Worm (Caenorhabditis elegans) whole organism, L4 larva: ENCODE data around the gene rsp-4.
A peak's percentile ranks its signal among the peaks of the same experiment; 100 is the strongest.

Experiments used
- F10B5.3 ChIP-seq: sonication (generic microtip); optimal IDR thresholded peaks from 2 replicates; lab custom pipeline; 2016; ENCODE audit warnings: mild to moderate bottlenecking, missing genetic modification characterization, missing compliant biosample characterization
- F26F4.8 ChIP-seq: fragments of 200-800 bp; sonication (Bioruptor generic); conservative IDR thresholded peaks from 2 replicates; pipeline ENCODE4 v1.3.6; 2022; ENCODE audit warnings: missing genetic modification characterization, missing compliant biosample characterization
- R02D3.7 ChIP-seq: fragments of 150-350 bp; sonication (generic microtip); optimal IDR thresholded peaks from 3 replicates; lab custom pipeline; 2014; ENCODE audit warnings: missing biosample characterization, missing genetic modification characterization
- Y105C5A.15 ChIP-seq: fragments of 200-800 bp; sonication (Bioruptor generic); IDR thresholded peaks from 2 replicates; pipeline ENCODE4 v1.3.6; 2022; ENCODE audit warnings: missing genetic modification characterization, missing compliant biosample characterization
- Y5F2A.4 ChIP-seq: fragments of 200-800 bp; sonication (Bioruptor generic); optimal IDR thresholded peaks from 2 replicates; lab custom pipeline; 2018; ENCODE audit warnings: mild to moderate bottlenecking, missing genetic modification characterization, missing compliant biosample characterization
- Y75B8A.6 ChIP-seq: fragments of 200-800 bp; sonication (Bioruptor generic); IDR thresholded peaks from 2 replicates; pipeline ENCODE4 v1.3.6; 2022; ENCODE audit warnings: missing genetic modification reagents, missing genetic modification characterization, missing compliant biosample characterization
- aha-1 ChIP-seq: fragments of 150-350 bp; peaks from one replicate; lab custom pipeline; 2014; ENCODE audit warnings: missing biosample characterization, missing genetic modification characterization
- ama-1 ChIP-seq: fragments of 150-350 bp; optimal IDR thresholded peaks from 2 replicates; lab custom pipeline; 2014; ENCODE audit warnings: inconsistent platforms, mixed read lengths
- ceh-44 ChIP-seq: fragments of 200-800 bp; sonication (Bioruptor generic); IDR thresholded peaks from 2 replicates; pipeline ENCODE4 v1.3.6; 2022; ENCODE audit warnings: missing genetic modification reagents, missing genetic modification characterization, missing compliant biosample characterization
- daf-12 ChIP-seq: fragments of 150-350 bp; optimal IDR thresholded peaks from 2 replicates; lab custom pipeline; 2014; ENCODE audit warnings: missing biosample characterization, missing genetic modification reagents, missing genetic modification characterization
- daf-16 ChIP-seq, 3 experiments: sonication (generic microtip); optimal IDR thresholded peaks; 2 replicates each; lab custom pipeline; 2016 to 2017; ENCODE audit warnings: missing genetic modification characterization in 3 of 3, missing genetic modification reagents in 3 of 3, mild to moderate bottlenecking in 2 of 3, missing compliant biosample characterization in 2 of 3, missing biosample characterization in 1 of 3, moderate library complexity in 1 of 3
- daf-19 ChIP-seq: fragments of 200-800 bp; sonication (Bioruptor generic); conservative IDR thresholded peaks from 2 replicates; pipeline ENCODE4 v1.3.6; 2022; ENCODE audit warnings: missing genetic modification characterization, missing compliant biosample characterization
- dmd-8 ChIP-seq: fragments of 200-800 bp; sonication (Bioruptor generic); IDR thresholded peaks from 2 replicates; pipeline ENCODE4 v1.3.6; 2022; ENCODE audit warnings: missing genetic modification characterization, missing compliant biosample characterization
- dpl-1 ChIP-seq: fragments of 150-350 bp; optimal IDR thresholded peaks from 2 replicates; lab custom pipeline; 2014; ENCODE audit warnings: missing biosample characterization, missing genetic modification reagents, missing genetic modification characterization
- duxl-1 ChIP-seq: sonication (generic microtip); optimal IDR thresholded peaks from 2 replicates; lab custom pipeline; 2016; ENCODE audit warnings: mild to moderate bottlenecking, missing genetic modification characterization, moderate library complexity, missing compliant biosample characterization; ENCODE audit not compliant: poor library complexity
- dve-1 ChIP-seq: sonication (generic microtip); optimal IDR thresholded peaks from 2 replicates; lab custom pipeline; 2017; ENCODE audit warnings: antibody characterized with exemption, mild to moderate bottlenecking, missing genetic modification characterization, missing compliant biosample characterization; ENCODE audit not compliant: insufficient read depth
- fos-1 ChIP-seq: fragments of 150-350 bp; optimal IDR thresholded peaks from 2 replicates; lab custom pipeline; 2014; ENCODE audit warnings: missing biosample characterization, missing genetic modification characterization
- hif-1 ChIP-seq, 2 experiments: sonication (generic microtip); optimal IDR thresholded peaks; 2 replicates each; lab custom pipeline; 2016 to 2017; ENCODE audit warnings: missing compliant biosample characterization in 2 of 2, missing genetic modification characterization in 2 of 2, missing genetic modification reagents in 2 of 2, missing genotype in 2 of 2, mild to moderate bottlenecking in 1 of 2
- jun-1 ChIP-seq: fragments of 150-350 bp; optimal IDR thresholded peaks from 2 replicates; lab custom pipeline; 2014; ENCODE audit warnings: missing biosample characterization, missing genetic modification reagents, missing genetic modification characterization
- lin-15B ChIP-seq: fragments of 150-350 bp; sonication (generic microtip); optimal IDR thresholded peaks from 3 replicates; lab custom pipeline; 2014; ENCODE audit warnings: missing biosample characterization, missing genetic modification characterization
- lin-38 ChIP-seq: fragments of 200-800 bp; sonication (Bioruptor generic); IDR thresholded peaks from 2 replicates; pipeline ENCODE4 v1.3.6; 2022; ENCODE audit warnings: missing genetic modification reagents, missing genetic modification characterization, missing compliant biosample characterization
- lin-39 ChIP-seq: fragments of 150-350 bp; optimal IDR thresholded peaks from 2 replicates; lab custom pipeline; 2014; ENCODE audit warnings: missing biosample characterization, missing genetic modification reagents, missing genetic modification characterization
- lir-3 ChIP-seq: sonication (generic microtip); optimal IDR thresholded peaks from 2 replicates; lab custom pipeline; 2016; ENCODE audit warnings: mild to moderate bottlenecking, missing genetic modification characterization, missing compliant biosample characterization
- madf-9 ChIP-seq: fragments of 200-800 bp; sonication (Bioruptor generic); conservative IDR thresholded peaks from 2 replicates; pipeline ENCODE4 v1.3.6; 2022; ENCODE audit warnings: missing genetic modification reagents, missing genetic modification characterization, missing compliant biosample characterization
- mep-1 ChIP-seq: fragments of 150-350 bp; sonication (generic microtip); optimal IDR thresholded peaks from 3 replicates; lab custom pipeline; 2014; ENCODE audit warnings: missing biosample characterization, missing genetic modification characterization
- mxl-2 ChIP-seq: fragments of 200-800 bp; sonication (Bioruptor generic); conservative IDR thresholded peaks from 2 replicates; pipeline ENCODE4 v1.3.6; 2022; ENCODE audit warnings: missing genetic modification reagents, missing genetic modification characterization, missing compliant biosample characterization
- nhr-10 ChIP-seq: fragments of 150-350 bp; optimal IDR thresholded peaks from 2 replicates; lab custom pipeline; 2014; ENCODE audit warnings: missing biosample characterization, missing genetic modification characterization
- nhr-102 ChIP-seq: sonication (generic microtip); optimal IDR thresholded peaks from 2 replicates; lab custom pipeline; 2016; ENCODE audit warnings: mild to moderate bottlenecking, missing genetic modification characterization, moderate library complexity, missing compliant biosample characterization
- nhr-111 ChIP-seq: fragments of 200-800 bp; sonication (Bioruptor generic); optimal IDR thresholded peaks from 2 replicates; lab custom pipeline; 2018; ENCODE audit warnings: mild to moderate bottlenecking, missing genetic modification characterization, missing compliant biosample characterization
- nhr-25 ChIP-seq: sonication (generic microtip); optimal IDR thresholded peaks from 2 replicates; lab custom pipeline; 2017; ENCODE audit warnings: missing genetic modification characterization, mild to moderate bottlenecking, missing compliant biosample characterization, antibody characterized with exemption, moderate library complexity, borderline replicate concordance; ENCODE audit not compliant: insufficient read depth
- nhr-42 ChIP-seq: fragments of 200-800 bp; sonication (Bioruptor generic); IDR thresholded peaks from 2 replicates; pipeline ENCODE4 v1.3.6; 2022; ENCODE audit warnings: missing genetic modification characterization, missing compliant biosample characterization
- nhr-6 ChIP-seq: fragments of 150-350 bp; optimal IDR thresholded peaks from 2 replicates; lab custom pipeline; 2014; ENCODE audit warnings: missing biosample characterization, missing genetic modification characterization
- pha-4 ChIP-seq, 2 experiments: fragments of 150-350 bp in 1 of 2; fragments of 200-800 bp in 1 of 2; sonication (Bioruptor generic) in 1 of 2; IDR thresholded peaks in 1 of 2; optimal IDR thresholded peaks in 1 of 2; 2 replicates each; pipeline versions ENCODE4 v1.3.6 to Lab custom; 2014 to 2022; ENCODE audit warnings: missing genetic modification characterization in 2 of 2, missing genetic modification reagents in 2 of 2, missing biosample characterization in 1 of 2, missing compliant biosample characterization in 1 of 2
- php-3 ChIP-seq: fragments of 200-800 bp; sonication (Bioruptor generic); IDR thresholded peaks from 2 replicates; pipeline ENCODE4 v1.3.6; 2022; ENCODE audit warnings: missing genetic modification reagents, missing genetic modification characterization, missing compliant biosample characterization
- saeg-2 ChIP-seq: fragments of 200-800 bp; sonication (Bioruptor generic); IDR thresholded peaks from 2 replicates; pipeline ENCODE4 v1.3.6; 2022; ENCODE audit warnings: missing genetic modification reagents, missing genetic modification characterization, missing compliant biosample characterization
- sdz-12 ChIP-seq: fragments of 200-800 bp; sonication (Bioruptor generic); optimal IDR thresholded peaks from 2 replicates; lab custom pipeline; 2018; ENCODE audit warnings: mild to moderate bottlenecking, missing genetic modification characterization, missing compliant biosample characterization
- unc-39 ChIP-seq: sonication (generic microtip); optimal IDR thresholded peaks from 2 replicates; lab custom pipeline; 2017; ENCODE audit warnings: missing biosample characterization, missing genetic modification characterization
- unc-62 ChIP-seq, 3 experiments: fragments of 150-350 bp in 1 of 3; sonication (generic microtip); optimal IDR thresholded peaks in 2 of 3; peaks in 1 of 3; 1 replicate in 1 of 3; 2 replicates in 2 of 3; lab custom pipeline; 2014 to 2017; ENCODE audit warnings: missing biosample characterization in 3 of 3, missing genetic modification characterization in 3 of 3, missing genetic modification reagents in 3 of 3, missing genotype in 1 of 3
- zfp-2 ChIP-seq: sonication (generic microtip); optimal IDR thresholded peaks from 2 replicates; lab custom pipeline; 2016; ENCODE audit warnings: mild to moderate bottlenecking, missing genetic modification characterization, missing compliant biosample characterization
- ztf-7 ChIP-seq: fragments of 150-350 bp; optimal IDR thresholded peaks from 2 replicates; lab custom pipeline; 2014; ENCODE audit warnings: missing biosample characterization, missing genetic modification characterization

The rsp-4 gene

DNA sequence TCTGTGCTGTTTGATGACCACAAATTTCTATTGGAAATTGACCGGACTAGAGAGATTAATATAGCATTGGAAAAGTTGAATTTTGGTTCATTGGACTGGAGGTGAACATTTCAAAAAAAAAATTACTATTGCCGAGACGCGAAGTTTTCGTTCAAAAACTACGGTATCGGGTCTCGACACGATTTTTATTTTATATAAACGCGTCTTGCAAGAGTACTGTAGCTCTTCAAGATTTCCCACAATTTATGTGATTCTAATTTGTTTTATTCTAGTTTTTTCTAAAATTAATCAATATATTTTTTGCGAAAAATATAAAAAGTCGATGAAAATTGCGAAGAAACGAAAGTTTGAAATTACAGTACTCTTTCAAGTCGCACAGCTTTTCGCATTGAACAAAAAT is 18.0 kb downstream of the rsp-4 start, which contains the start of gene F09E5.12:
Gene F09E5.12 (minus strand): TSS at position 101 of the 400 bp plus-strand sequence.
- no peak for TF ChIP-seq daf-12
- TF ChIP-seq ama-1 = no peak
- peak; percentile 3 for TF ChIP-seq aha-1 (tag; lab: Kevin White, UChicago)
- no peak for TF ChIP-seq nhr-6 (tag; lab: Kevin White, UChicago)
- TF ChIP-seq madf-9 (GFP tag; lab: Robert Waterston, UW) = no peak
- TF ChIP-seq ceh-44 = no peak
- TF ChIP-seq lin-15B = no peak
- no peak for TF ChIP-seq nhr-42 (GFP tag; lab: Robert Waterston, UW)

DNA sequence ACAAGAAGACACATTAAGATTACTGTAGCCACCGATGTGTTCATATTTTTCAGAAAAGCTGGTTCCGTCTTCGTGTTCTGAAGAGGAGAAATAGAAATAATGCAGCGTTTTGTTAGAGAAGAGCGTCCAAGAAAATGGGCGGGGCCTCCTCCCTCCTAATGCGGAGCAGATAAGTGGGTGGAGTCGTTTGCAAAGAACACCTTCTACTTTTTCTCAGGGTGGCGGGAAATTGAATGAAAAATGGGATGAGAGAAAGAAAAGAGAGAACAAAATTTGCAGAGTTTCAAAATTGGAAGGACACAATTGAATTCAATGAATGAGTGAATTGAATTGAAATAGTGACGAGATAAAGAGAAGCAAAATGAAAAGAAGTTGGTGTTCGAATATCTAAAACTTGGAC is 23.0 kb downstream of the rsp-4 start, which contains the start of gene F09E5.16:
Gene F09E5.16 (minus strand): TSS at position 101 of the 400 bp plus-strand sequence.
- no peak for TF ChIP-seq nhr-6 (tag; lab: Kevin White, UChicago)
- no peak for TF ChIP-seq dmd-8

- TF ChIP-seq lir-3 (tag; lab: Kevin White, UChicago) (no peak), nhr-111 (GFP tag; lab: Kevin White, UChicago) (no peak), aha-1 (tag; lab: Kevin White, UChicago) (peak; percentile 22), duxl-1 (tag; lab: Kevin White, UChicago) (no peak), unc-62 (GFP tag; optimal IDR thresholded peaks at IDR 0.05 in 1 of 2; lab: Kevin White, UChicago) (peak in 1 of 2 experiments; percentile 90), unc-62 (tag; optimal IDR thresholded peaks at IDR 0.05; lab: Kevin White, UChicago) (no peak), dpl-1 (GFP tag; lab: Kevin White, UChicago) (no peak), fos-1 (tag; lab: Kevin White, UChicago) (no peak), Y105C5A.15 (GFP tag; lab: Robert Waterston, UW) (no peak)
Observed at ce11 chrII:5364516-5364915, 24.1 kb downstream of the rsp-4 start.

DNA sequence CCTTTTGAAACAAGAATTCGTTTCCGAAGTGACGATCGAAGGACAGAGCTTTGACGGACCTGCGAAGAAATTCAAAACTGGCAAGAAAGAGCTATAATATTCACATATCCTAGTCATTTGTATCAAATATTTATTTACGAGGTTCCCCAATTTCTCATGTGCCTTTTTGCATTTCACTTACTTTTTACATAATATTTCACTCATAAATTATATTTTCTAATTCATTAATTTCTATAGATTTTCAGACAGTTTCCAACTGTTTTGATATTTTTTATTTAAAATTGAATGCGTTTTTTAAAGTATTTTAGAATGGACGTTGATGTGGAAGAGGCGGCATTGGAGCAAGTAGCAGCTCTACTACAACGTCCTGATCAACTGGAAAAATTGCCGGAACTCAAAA is 29.4 kb downstream of the rsp-4 start, which contains the start of gene sec-6:
Gene sec-6 (plus strand): TSS at position 301 of the 400 bp plus-strand sequence.
- TF ChIP-seq nhr-102 = no peak
- TF ChIP-seq mxl-2 = no peak
- TF ChIP-seq jun-1 (tag; lab: Kevin White, UChicago) = no peak
- no peak for TF ChIP-seq daf-16 (GFP tag; optimal IDR thresholded peaks at IDR 0.05; lab: Kevin White, UChicago)
- TF ChIP-seq daf-16 (tag; optimal IDR thresholded peaks at IDR 0.05; lab: Kevin White, UChicago) = no peak
- TF ChIP-seq daf-12 = no peak
- no peak for TF ChIP-seq daf-19 (GFP tag; lab: Robert Waterston, UW)
- TF ChIP-seq Y75B8A.6 = no peak
- TF ChIP-seq ztf-7 = no peak

DNA sequence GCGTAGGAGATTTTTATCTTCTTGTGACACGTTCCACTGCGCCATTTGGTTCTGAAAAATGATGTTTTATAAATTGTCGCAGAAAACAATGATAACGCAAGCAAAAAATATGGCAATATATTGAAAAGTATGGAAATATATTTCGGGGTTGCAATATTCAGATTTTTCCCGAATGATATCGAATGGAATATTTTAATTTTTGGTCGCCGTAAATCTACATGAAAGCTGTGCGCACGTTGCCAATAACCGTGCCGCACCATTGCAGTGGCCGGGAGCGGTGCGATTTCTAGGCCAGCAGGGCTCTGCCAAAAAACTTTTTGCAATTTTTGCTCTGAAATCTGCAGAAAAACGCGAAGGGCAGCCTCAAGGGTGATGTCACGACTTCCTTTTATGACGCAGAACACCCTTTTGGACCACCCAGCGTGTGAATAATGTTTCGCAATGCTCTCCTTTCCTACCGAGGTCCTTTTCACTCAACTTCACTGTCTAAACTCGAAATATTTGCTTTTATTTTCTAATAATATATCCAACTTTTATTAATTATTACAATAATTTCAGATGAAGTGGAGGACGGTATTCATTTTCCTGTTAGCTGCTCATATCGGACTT is 30.4 kb downstream of the rsp-4 start, which contains the start of the genes F09E5.11 and bmy-1:
Gene F09E5.11 (minus strand): TSS at position 51 of the 609 bp plus-strand sequence.
Gene bmy-1 (plus strand): TSS at position 559 of the 609 bp plus-strand sequence.
- TF ChIP-seq ama-1 (peak; percentile 19), nhr-25 (peak; percentile 2), R02D3.7 (peak; percentile 93), F26F4.8 (GFP tag; lab: Robert Waterston, UW) (no peak), Y5F2A.4 (no peak), lin-39 (tag; lab: Kevin White, UChicago) (no peak), madf-9 (GFP tag; lab: Robert Waterston, UW) (peak; percentile 67), Y105C5A.15 (GFP tag; lab: Robert Waterston, UW) (no peak), nhr-102 (peak; percentile 60), php-3 (0 out of 2 replicates have a peak, but pooled peaks have one; percentile 15), dve-1 (peak; percentile 84), nhr-42 (GFP tag; lab: Robert Waterston, UW) (no peak), F10B5.3 (tag; lab: Kevin White, UChicago) (no peak), daf-19 (GFP tag; lab: Robert Waterston, UW) (no peak), lin-38 (GFP tag; lab: Robert Waterston, UW) (peak; percentile 78), mep-1 (tag; lab: Kevin White, UChicago) (peak; percentile 81), sdz-12 (peak; percentile 27), pha-4 (GFP tag; IDR thresholded peaks at IDR 0.05; lab: Robert Waterston, UW) (peak; percentile 67), pha-4 (tag; optimal IDR thresholded peaks at IDR 0.05; lab: Kevin White, UChicago) (no peak), hif-1 (tag; optimal IDR thresholded peaks at IDR 0.05; lab: Kevin White, UChicago) (peak in 1 of 2 experiments; percentile 94), fos-1 (tag; lab: Kevin White, UChicago) (no peak), saeg-2 (GFP tag; lab: Robert Waterston, UW) (peak; percentile 60; the same call in 1 of the 2 replicates), nhr-10 (no peak), unc-39 (tag; lab: Kevin White, UChicago) (no peak), dpl-1 (GFP tag; lab: Kevin White, UChicago) (peak; percentile 79), zfp-2 (tag; lab: Kevin White, UChicago) (no peak)
